Worm (Caenorhabditis elegans) whole organism, L2 larva: ENCODE results near the gene C10B5.3.

Experiments used
- C34F6.9 ChIP-seq: fragments of 150-350 bp; optimal IDR thresholded peaks from 2 replicates; lab custom pipeline; 2014; ENCODE audit warnings: missing biosample characterization, missing genetic modification characterization
- F13H6.1 ChIP-seq: sonication (generic microtip); optimal IDR thresholded peaks from 2 replicates; lab custom pipeline; 2016; ENCODE audit warnings: missing genetic modification characterization, missing compliant biosample characterization
- R02D3.7 ChIP-seq: fragments of 150-350 bp; optimal IDR thresholded peaks from 2 replicates; lab custom pipeline; 2014; ENCODE audit warnings: missing biosample characterization, missing genetic modification characterization
- Y55F3AM.14 ChIP-seq: fragments of 200-800 bp; sonication (Bioruptor generic); optimal IDR thresholded peaks from 2 replicates; lab custom pipeline; 2018; ENCODE audit warnings: mild to moderate bottlenecking, missing genetic modification characterization, missing compliant biosample characterization
- ZK546.5 ChIP-seq: sonication (generic microtip); optimal IDR thresholded peaks from 2 replicates; lab custom pipeline; 2017; ENCODE audit warnings: missing biosample characterization, missing genetic modification characterization
- ama-1 ChIP-seq: fragments of 150-350 bp; optimal IDR thresholded peaks from 2 replicates; lab custom pipeline; 2018; ENCODE audit warnings: inconsistent platforms
- blmp-1 ChIP-seq: sonication (generic microtip); optimal IDR thresholded peaks from 2 replicates; lab custom pipeline; 2017; ENCODE audit warnings: missing genetic modification characterization, mild to moderate bottlenecking, missing compliant biosample characterization, antibody characterized with exemption, moderate library complexity; ENCODE audit not compliant: insufficient read depth
- ceh-16 ChIP-seq: fragments of 150-350 bp; optimal IDR thresholded peaks from 2 replicates; lab custom pipeline; 2014; ENCODE audit warnings: missing biosample characterization, missing genetic modification characterization
- crh-2 ChIP-seq: sonication (generic microtip); optimal IDR thresholded peaks from 2 replicates; lab custom pipeline; 2017; ENCODE audit warnings: missing biosample characterization, missing genetic modification characterization
- dmd-4 ChIP-seq: sonication (generic microtip); optimal IDR thresholded peaks from 2 replicates; lab custom pipeline; 2017; ENCODE audit warnings: missing biosample characterization, missing genetic modification characterization
- elt-1 ChIP-seq: fragments of 150-350 bp; optimal IDR thresholded peaks from 2 replicates; lab custom pipeline; 2014; ENCODE audit warnings: missing biosample characterization, missing genetic modification characterization
- elt-3 ChIP-seq: sonication (generic microtip); optimal IDR thresholded peaks from 2 replicates; lab custom pipeline; 2017; ENCODE audit warnings: missing biosample characterization, missing genetic modification characterization
- fos-1 ChIP-seq: fragments of 150-350 bp; optimal IDR thresholded peaks from 2 replicates; lab custom pipeline; 2014; ENCODE audit warnings: missing biosample characterization, missing genetic modification characterization
- gmeb-1 ChIP-seq: fragments of 150-350 bp; optimal IDR thresholded peaks from 2 replicates; lab custom pipeline; 2014; ENCODE audit warnings: missing biosample characterization, missing genetic modification characterization
- lin-11 ChIP-seq: fragments of 150-350 bp; sonication (generic microtip); optimal IDR thresholded peaks from 2 replicates; lab custom pipeline; 2014; ENCODE audit warnings: missing biosample characterization, missing genetic modification characterization, inconsistent platforms, mixed read lengths
- lin-13 ChIP-seq: fragments of 150-350 bp; optimal IDR thresholded peaks from 2 replicates; lab custom pipeline; 2014; ENCODE audit warnings: missing biosample characterization, missing genetic modification reagents, missing genetic modification characterization
- lin-39 ChIP-seq: fragments of 150-350 bp; optimal IDR thresholded peaks from 2 replicates; lab custom pipeline; 2014; ENCODE audit warnings: missing biosample characterization, missing genetic modification reagents, missing genetic modification characterization
- lsy-2 ChIP-seq, 2 experiments: fragments of 150-350 bp in 1 of 2; sonication (generic microtip) in 1 of 2; optimal IDR thresholded peaks; 2 replicates each; lab custom pipeline; 2014 to 2017; ENCODE audit warnings: missing biosample characterization in 2 of 2, missing genetic modification characterization in 2 of 2
- mab-5 ChIP-seq: fragments of 150-350 bp; optimal IDR thresholded peaks from 2 replicates; lab custom pipeline; 2014; ENCODE audit warnings: missing biosample characterization, missing genetic modification characterization
- mdl-1 ChIP-seq, 2 experiments: fragments of 150-350 bp in 1 of 2; sonication (generic microtip) in 1 of 2; optimal IDR thresholded peaks; 2 replicates each; lab custom pipeline; 2017; ENCODE audit warnings: missing biosample characterization in 2 of 2, missing genetic modification characterization in 2 of 2
- nhr-10 ChIP-seq: sonication (generic microtip); optimal IDR thresholded peaks from 2 replicates; lab custom pipeline; 2017; ENCODE audit warnings: missing biosample characterization, missing genetic modification characterization
- nhr-11 ChIP-seq: fragments of 150-350 bp; optimal IDR thresholded peaks from 2 replicates; lab custom pipeline; 2014; ENCODE audit warnings: missing biosample characterization, missing genetic modification characterization
- nhr-12 ChIP-seq: fragments of 150-350 bp; optimal IDR thresholded peaks from 2 replicates; lab custom pipeline; 2014; ENCODE audit warnings: missing biosample characterization, missing genetic modification characterization
- nhr-129 ChIP-seq: fragments of 150-350 bp; optimal IDR thresholded peaks from 2 replicates; lab custom pipeline; 2014; ENCODE audit warnings: missing biosample characterization, missing genetic modification characterization
- nhr-21 ChIP-seq: fragments of 150-350 bp; optimal IDR thresholded peaks from 2 replicates; lab custom pipeline; 2014; ENCODE audit warnings: missing biosample characterization, missing genetic modification characterization
- nhr-23 ChIP-seq: fragments of 150-350 bp; optimal IDR thresholded peaks from 2 replicates; lab custom pipeline; 2014; ENCODE audit warnings: missing biosample characterization, missing genetic modification reagents, missing genetic modification characterization
- nhr-237 ChIP-seq: fragments of 150-350 bp; optimal IDR thresholded peaks from 2 replicates; lab custom pipeline; 2014; ENCODE audit warnings: missing biosample characterization, missing genetic modification characterization
- nhr-25 ChIP-seq: fragments of 150-350 bp; sonication (generic microtip); optimal IDR thresholded peaks from 3 replicates; lab custom pipeline; 2014; ENCODE audit warnings: missing biosample characterization, missing genetic modification characterization
- nhr-77 ChIP-seq: fragments of 150-350 bp; optimal IDR thresholded peaks from 2 replicates; lab custom pipeline; 2014; ENCODE audit warnings: missing biosample characterization, missing genetic modification characterization
- sem-4 ChIP-seq: fragments of 150-350 bp; optimal IDR thresholded peaks from 2 replicates; lab custom pipeline; 2014; ENCODE audit warnings: missing biosample characterization, missing genetic modification reagents, missing genetic modification characterization
- skn-1 ChIP-seq: sonication (generic microtip); optimal IDR thresholded peaks from 2 replicates; lab custom pipeline; 2017; ENCODE audit warnings: missing biosample characterization, missing genetic modification characterization
- sma-3 ChIP-seq: sonication (generic microtip); optimal IDR thresholded peaks from 2 replicates; lab custom pipeline; 2016; ENCODE audit warnings: missing genetic modification reagents, missing genetic modification characterization, missing compliant biosample characterization
- sma-9 ChIP-seq, 2 experiments: fragments of 150-350 bp in 1 of 2; sonication (generic microtip) in 1 of 2; optimal IDR thresholded peaks; 2 replicates each; lab custom pipeline; 2014 to 2016; ENCODE audit warnings: missing genetic modification characterization in 2 of 2, mild to moderate bottlenecking in 1 of 2, missing biosample characterization in 1 of 2, missing compliant biosample characterization in 1 of 2, missing genetic modification reagents in 1 of 2, moderate library complexity in 1 of 2
- snpc-4 ChIP-seq: fragments of 150-350 bp; optimal IDR thresholded peaks from 2 replicates; lab custom pipeline; 2014; ENCODE audit warnings: missing biosample characterization, missing genetic modification characterization
- unc-39 ChIP-seq: fragments of 150-350 bp; optimal IDR thresholded peaks from 2 replicates; lab custom pipeline; 2014; ENCODE audit warnings: missing biosample characterization, missing genetic modification characterization
- unc-55 ChIP-seq: fragments of 150-350 bp; sonication (generic microtip); optimal IDR thresholded peaks from 3 replicates; lab custom pipeline; 2014; ENCODE audit warnings: missing biosample characterization, missing genetic modification reagents, missing genetic modification characterization
- zag-1 ChIP-seq: fragments of 150-350 bp; optimal IDR thresholded peaks from 2 replicates; lab custom pipeline; 2014; ENCODE audit warnings: missing biosample characterization, missing genetic modification characterization
- ztf-11 ChIP-seq: sonication (generic microtip); optimal IDR thresholded peaks from 2 replicates; lab custom pipeline; 2017; ENCODE audit warnings: missing biosample characterization, missing genetic modification characterization
- ztf-4 ChIP-seq: fragments of 150-350 bp; optimal IDR thresholded peaks from 2 replicates; lab custom pipeline; 2014; ENCODE audit warnings: missing biosample characterization, missing genetic modification characterization

Gene C10B5.3

ce11 chrV:8609776-8610529 is 22.0 kb upstream of the C10B5.3 start:
- no peak for TF ChIP-seq snpc-4 (tag; lab: Kevin White, UChicago)
- no peak for TF ChIP-seq C34F6.9 (tag; lab: Kevin White, UChicago)
- no peak for TF ChIP-seq lsy-2 (tag; optimal IDR thresholded peaks at IDR 0.05; lab: Kevin White, UChicago)
- peak; percentile 17 for TF ChIP-seq unc-55
- peak; percentile 10 for TF ChIP-seq F13H6.1 (tag; lab: Kevin White, UChicago)
- TF ChIP-seq Y55F3AM.14 (GFP tag; lab: Kevin White, UChicago) = no peak
- peak; percentile 45 for TF ChIP-seq nhr-129 (tag; lab: Kevin White, UChicago)
- peak in 1 of 2 experiments; percentile 16 for TF ChIP-seq mdl-1 (tag; optimal IDR thresholded peaks at IDR 0.05; lab: Kevin White, UChicago)
- no peak for TF ChIP-seq ZK546.5
- TF ChIP-seq nhr-21 = peak; percentile 50
- peak; percentile 7 for TF ChIP-seq fos-1

ce11 chrV:8608483-8608882 is 20.5 kb upstream of the C10B5.3 start:
- TF ChIP-seq nhr-237 (tag; lab: Kevin White, UChicago) (no peak), nhr-10 (tag; lab: Kevin White, UChicago) (no peak), ceh-16 (tag; lab: Kevin White, UChicago) (no peak), F13H6.1 (tag; lab: Kevin White, UChicago) (no peak), blmp-1 (tag; lab: Kevin White, UChicago) (no peak), lin-11 (tag; lab: Kevin White, UChicago) (no peak), lsy-2 (tag; optimal IDR thresholded peaks at IDR 0.05; lab: Kevin White, UChicago) (no peak), R02D3.7 (tag; lab: Kevin White, UChicago) (no peak)

ce11 chrV:8607353-8607850 is 19.4 kb upstream of the C10B5.3 start, which contains the start of gene smk-1:
Gene smk-1, plus strand, starts transcription at chrV:8607800.
- peak; percentile 82 for TF ChIP-seq nhr-25
- peak; percentile 50 for TF ChIP-seq fos-1
- TF ChIP-seq unc-39 (tag; lab: Kevin White, UChicago) = no peak
- TF ChIP-seq blmp-1 (tag; lab: Kevin White, UChicago) = peak; percentile 22
- TF ChIP-seq unc-55 = no peak
- TF ChIP-seq ztf-4 = peak; percentile 41
- TF ChIP-seq crh-2 (tag; lab: Kevin White, UChicago) = peak; percentile 27
- TF ChIP-seq sma-9 (GFP tag; optimal IDR thresholded peaks at IDR 0.05; lab: Kevin White, UChicago) = peak; percentile 67
- no peak for TF ChIP-seq sma-9 (tag; optimal IDR thresholded peaks at IDR 0.05; lab: Kevin White, UChicago)
- peak; percentile 17 for TF ChIP-seq sem-4
- TF ChIP-seq C34F6.9 (tag; lab: Kevin White, UChicago) = peak; percentile 22
- no peak for TF ChIP-seq nhr-11 (tag; lab: Kevin White, UChicago)
- no peak for TF ChIP-seq F13H6.1 (tag; lab: Kevin White, UChicago)
- TF ChIP-seq gmeb-1 = peak; percentile 26
- TF ChIP-seq nhr-21 = peak; percentile 49
- peak; percentile 39 for TF ChIP-seq sma-3 (GFP tag; lab: Kevin White, UChicago)

- peak; percentile 98 for TF ChIP-seq crh-2 (tag; lab: Kevin White, UChicago)
- TF ChIP-seq lin-39 (tag; lab: Kevin White, UChicago) = no peak
- peak; percentile 27 for TF ChIP-seq ZK546.5
- no peak for TF ChIP-seq elt-3
- peak; percentile 94 for TF ChIP-seq sma-9 (GFP tag; optimal IDR thresholded peaks at IDR 0.05; lab: Kevin White, UChicago)
- no peak for TF ChIP-seq sma-9 (tag; optimal IDR thresholded peaks at IDR 0.05; lab: Kevin White, UChicago)
- peak; percentile 98 for TF ChIP-seq C34F6.9 (tag; lab: Kevin White, UChicago)
- peak; percentile 90 for TF ChIP-seq F13H6.1 (tag; lab: Kevin White, UChicago)
- TF ChIP-seq zag-1 (tag; lab: Kevin White, UChicago) = peak; percentile 84
- peak; percentile 99 for TF ChIP-seq unc-55
- peak; percentile 86 for TF ChIP-seq snpc-4 (tag; lab: Kevin White, UChicago)
- no peak for TF ChIP-seq nhr-12 (tag; lab: Kevin White, UChicago)
- TF ChIP-seq ceh-16 (tag; lab: Kevin White, UChicago) = peak; percentile 30
- TF ChIP-seq gmeb-1 = peak; percentile 84
- TF ChIP-seq nhr-77 (tag; lab: Kevin White, UChicago) = no peak
- no peak for TF ChIP-seq elt-1
- TF ChIP-seq blmp-1 (tag; lab: Kevin White, UChicago) = peak; percentile 91
- TF ChIP-seq mdl-1 (tag; optimal IDR thresholded peaks at IDR 0.05; lab: Kevin White, UChicago) = peak; percentile 29 to 72
- peak; percentile 85 for TF ChIP-seq mab-5 (tag; lab: Kevin White, UChicago)
- TF ChIP-seq lin-11 (tag; lab: Kevin White, UChicago) = peak; percentile 91
- TF ChIP-seq ama-1 (lab: Kevin White, UChicago) = peak; percentile 64
- peak; percentile 92 for TF ChIP-seq nhr-129 (tag; lab: Kevin White, UChicago)
- TF ChIP-seq nhr-25 = peak; percentile 84
- TF ChIP-seq nhr-23 = no peak
- TF ChIP-seq lin-13 = peak; percentile 94
- no peak for TF ChIP-seq nhr-11 (tag; lab: Kevin White, UChicago)
- no peak for TF ChIP-seq R02D3.7 (tag; lab: Kevin White, UChicago)
- peak; percentile 75 for TF ChIP-seq Y55F3AM.14 (GFP tag; lab: Kevin White, UChicago)
- TF ChIP-seq skn-1 = peak; percentile 14
- no peak for TF ChIP-seq dmd-4 (tag; lab: Kevin White, UChicago)
- peak; percentile 87 for TF ChIP-seq nhr-21
- TF ChIP-seq fos-1 = peak; percentile 100
- no peak for TF ChIP-seq ztf-11
- TF ChIP-seq sma-3 (GFP tag; lab: Kevin White, UChicago) = peak; percentile 94
- no peak for TF ChIP-seq unc-39 (tag; lab: Kevin White, UChicago)
Observed at ce11 chrV:8606099-8606696, 18.2 kb upstream of the C10B5.3 start, which contains the start of gene vps-60. Gene vps-60, minus strand, starts transcription at chrV:8606128.
